Worm (Caenorhabditis elegans): ENCODE results near the gene acl-14.

ce11 chrV:9338452-9338851, 5.0 kb upstream of the acl-14 start:
- TF ChIP-seq lsy-2 (tag; optimal IDR thresholded peaks at IDR 0.05): no peak
- no peak for TF ChIP-seq sptf-1 (tag; optimal IDR thresholded peaks at IDR 0.05)
- TF ChIP-seq blmp-1 (tag; optimal IDR thresholded peaks at IDR 0.05): no peak
